Fruit fly (Drosophila melanogaster): ENCODE measurements around the gene CG8043.

CG8043 gene

dm6 chr3R:8650741-8651140, 26.0 kb upstream of the CG8043 start, which contains the start of the genes Mkk4 and SLIRP2 (continued):
- TF ChIP-seq Atf3 (GFP tag; optimal IDR thresholded peaks at IDR 0.05), result peak; percentile 99
- peak; percentile 99 for TF ChIP-seq CG4424 (GFP tag; optimal IDR thresholded peaks at IDR 0.05)
- peak; percentile 98 for TF ChIP-seq gsb (GFP tag; IDR thresholded peaks at IDR 0.05)
- peak; percentile 99 for TF ChIP-seq bab2 (GFP tag; optimal IDR thresholded peaks at IDR 0.05)
- TF ChIP-seq jing (GFP tag; optimal IDR thresholded peaks at IDR 0.05), result peak; percentile 98
- peak; percentile 99 for TF ChIP-seq CG5245 (GFP tag; optimal IDR thresholded peaks at IDR 0.05)
- peak; percentile 84 for TF ChIP-seq MESR4 (GFP tag; optimal IDR thresholded peaks at IDR 0.05)
- TF ChIP-seq Bgb (GFP tag; IDR thresholded peaks at IDR 0.05; ENCODE audit: partially characterized antibody), result peak; percentile 86
- peak; percentile 100 for TF ChIP-seq Med (GFP tag)
- TF ChIP-seq CG9727 (GFP tag; optimal IDR thresholded peaks at IDR 0.05), result peak; percentile 99
- TF ChIP-seq Ravus (GFP tag; IDR thresholded peaks at IDR 0.05), result peak; percentile 97
- peak; percentile 98 for TF ChIP-seq CG3407 (GFP tag; optimal IDR thresholded peaks at IDR 0.05)
- peak; percentile 99 for TF ChIP-seq Optix (GFP tag; IDR thresholded peaks at IDR 0.05)
- peak; percentile 98 for TF ChIP-seq Mes4 (GFP tag; optimal IDR thresholded peaks at IDR 0.05)
- TF ChIP-seq gcm (GFP tag; optimal IDR thresholded peaks at IDR 0.05), result peak; percentile 99
- TF ChIP-seq CG18262 (tag; optimal IDR thresholded peaks at IDR 0.05), result peak; percentile 99
- peak; percentile 99 for TF ChIP-seq H2.0 (GFP tag; IDR thresholded peaks at IDR 0.05)
- TF ChIP-seq en (GFP tag; optimal IDR thresholded peaks at IDR 0.05), result peak; percentile 97
- TF ChIP-seq CG11695 (GFP tag; IDR thresholded peaks at IDR 0.05), result peak; percentile 99
- TF ChIP-seq CG17385 (GFP tag; optimal IDR thresholded peaks at IDR 0.05), result peak; percentile 98
- no peak for TF ChIP-seq Trl (optimal IDR thresholded peaks at IDR 0.05)
- TF ChIP-seq Trl (GFP tag; optimal IDR thresholded peaks at IDR 0.05), result peak; percentile 99
- peak; percentile 98 for TF ChIP-seq grau (tag; optimal IDR thresholded peaks at IDR 0.05)
- TF ChIP-seq CkIIα-i1 (GFP tag; IDR thresholded peaks at IDR 0.05), result peak; percentile 95
- TF ChIP-seq crol (GFP tag; IDR thresholded peaks at IDR 0.05), result peak; percentile 81
- TF ChIP-seq YL-1 (GFP tag; optimal IDR thresholded peaks at IDR 0.05), result peak; percentile 98
- peak; percentile 97 for TF ChIP-seq CG31224 (GFP tag; IDR thresholded peaks at IDR 0.05)
- TF ChIP-seq trem (tag; optimal IDR thresholded peaks at IDR 0.05), result peak; percentile 97
- peak; percentile 99 for TF ChIP-seq CG9609 (GFP tag; optimal IDR thresholded peaks at IDR 0.05)
- TF ChIP-seq CG16779 (GFP tag; IDR thresholded peaks at IDR 0.05), result peak; percentile 97
- peak; percentile 99 for TF ChIP-seq chif (GFP tag; optimal IDR thresholded peaks at IDR 0.05)
- TF ChIP-seq CG10274 (GFP tag; optimal IDR thresholded peaks at IDR 0.05), result peak; percentile 92
- peak; percentile 97 for TF ChIP-seq sima (GFP tag; optimal IDR thresholded peaks at IDR 0.05)
- TF ChIP-seq CG10209 (GFP tag; optimal IDR thresholded peaks at IDR 0.05), result peak; percentile 99
- peak; percentile 99 for TF ChIP-seq Ada2b (GFP tag; IDR thresholded peaks at IDR 0.05)
- peak; percentile 95 for TF ChIP-seq scrt (GFP tag; optimal IDR thresholded peaks at IDR 0.05)
- peak; percentile 87 for TF ChIP-seq Dref (GFP tag; IDR thresholded peaks at IDR 0.05)
- peak; percentile 80 for TF ChIP-seq HLH4C (GFP tag; IDR thresholded peaks at IDR 0.05; ENCODE audit: partially characterized antibody)
- peak; percentile 83 for TF ChIP-seq sna (GFP tag; IDR thresholded peaks at IDR 0.05; ENCODE audit: partially characterized antibody)
- TF ChIP-seq CG13296 (GFP tag; optimal IDR thresholded peaks at IDR 0.05), result peak; percentile 97
- TF ChIP-seq CG6254 (GFP tag; optimal IDR thresholded peaks at IDR 0.05), result peak; percentile 97
- peak; percentile 97 for TF ChIP-seq CG12769 (tag; optimal IDR thresholded peaks at IDR 0.05)
- TF ChIP-seq Six4 (GFP tag; optimal IDR thresholded peaks at IDR 0.05), result peak; percentile 99
- TF ChIP-seq dysf (GFP tag; IDR thresholded peaks at IDR 0.05), result peak; percentile 99
- peak; percentile 99 for TF ChIP-seq CG18476 (GFP tag; optimal IDR thresholded peaks at IDR 0.05)
- peak; percentile 91 for TF ChIP-seq Jarid2 (GFP tag; optimal IDR thresholded peaks at IDR 0.05)
- TF ChIP-seq CG9876 (GFP tag; optimal IDR thresholded peaks at IDR 0.05), result peak; percentile 97
- peak; percentile 98 for TF ChIP-seq Hmr (GFP tag; optimal IDR thresholded peaks at IDR 0.05)
- TF ChIP-seq CG16815 (GFP tag; optimal IDR thresholded peaks at IDR 0.05), result peak; percentile 99
- TF ChIP-seq sqz (GFP tag; optimal IDR thresholded peaks at IDR 0.05), result peak; percentile 96
- TF ChIP-seq CG5953 (GFP tag; IDR thresholded peaks at IDR 0.05), result peak; percentile 98
- TF ChIP-seq CG2199 (GFP tag; IDR thresholded peaks at IDR 0.05), result peak; percentile 99
